Worm (Caenorhabditis elegans) whole organism, L3 larva: ENCODE data around the gene hst-3.2.

ENCODE experiments used
- ama-1 ChIP-seq: fragments of 150-350 bp; optimal IDR thresholded peaks from 2 replicates; lab custom pipeline; 2018
- egl-5 ChIP-seq: fragments of 150-350 bp; optimal IDR thresholded peaks from 2 replicates; lab custom pipeline; 2017; ENCODE audit warnings: missing biosample characterization, missing genetic modification reagents, missing genetic modification characterization, inconsistent platforms
- fkh-10 ChIP-seq: sonication (generic microtip); optimal IDR thresholded peaks from 2 replicates; lab custom pipeline; 2017; ENCODE audit warnings: missing biosample characterization, missing genetic modification reagents, missing genetic modification characterization
- fos-1 ChIP-seq: fragments of 150-350 bp; optimal IDR thresholded peaks from 2 replicates; lab custom pipeline; 2014; ENCODE audit warnings: missing biosample characterization, missing genetic modification characterization
- lin-39 ChIP-seq: fragments of 150-350 bp; optimal IDR thresholded peaks from 2 replicates; lab custom pipeline; 2018; ENCODE audit warnings: missing biosample characterization, missing genetic modification reagents, missing genetic modification characterization
- nfya-1 ChIP-seq: sonication (generic microtip); optimal IDR thresholded peaks from 2 replicates; lab custom pipeline; 2017; ENCODE audit warnings: missing genetic modification characterization, mild to moderate bottlenecking, missing compliant biosample characterization, antibody characterized with exemption, moderate library complexity; ENCODE audit not compliant: insufficient read depth
- nhr-12 ChIP-seq: fragments of 150-350 bp; optimal IDR thresholded peaks from 2 replicates; lab custom pipeline; 2014; ENCODE audit warnings: missing biosample characterization, missing genetic modification characterization
- nhr-28 ChIP-seq: fragments of 150-350 bp; optimal IDR thresholded peaks from 2 replicates; lab custom pipeline; 2014; ENCODE audit warnings: missing biosample characterization, missing genetic modification characterization
- nhr-76 ChIP-seq: fragments of 150-350 bp; sonication (generic microtip); optimal IDR thresholded peaks from 5 replicates; lab custom pipeline; 2014; ENCODE audit warnings: missing biosample characterization, missing genetic modification characterization
- nhr-77 ChIP-seq: fragments of 150-350 bp; optimal IDR thresholded peaks from 2 replicates; lab custom pipeline; 2014; ENCODE audit warnings: missing biosample characterization, missing genetic modification characterization
- pha-4 ChIP-seq: fragments of 150-350 bp; optimal IDR thresholded peaks from 2 replicates; lab custom pipeline; 2014; ENCODE audit warnings: missing biosample characterization, missing genetic modification reagents, missing genetic modification characterization
- sea-2 ChIP-seq: fragments of 150-350 bp; sonication (generic microtip); optimal IDR thresholded peaks from 4 replicates; lab custom pipeline; 2014; ENCODE audit warnings: missing biosample characterization, missing genetic modification reagents, missing genetic modification characterization
- snpc-4 ChIP-seq: fragments of 150-350 bp; optimal IDR thresholded peaks from 2 replicates; lab custom pipeline; 2014; ENCODE audit warnings: missing biosample characterization, missing genetic modification characterization
- ztf-11 ChIP-seq: fragments of 150-350 bp; optimal IDR thresholded peaks from 2 replicates; lab custom pipeline; 2014; ENCODE audit warnings: missing biosample characterization, missing genetic modification characterization

ce11 chrX:2966252-2966651 is 42.5 kb upstream of the hst-3.2 start:
- TF ChIP-seq ztf-11 (no peak), nhr-28 (tag; lab: Kevin White, UChicago) (no peak), ama-1 (lab: Kevin White, UChicago) (no peak), nhr-12 (tag; lab: Kevin White, UChicago) (no peak), fos-1 (no peak), fkh-10 (GFP tag; lab: Kevin White, UChicago) (no peak), nhr-77 (no peak), lin-39 (tag; lab: Kevin White, UChicago) (no peak), sea-2 (no peak), nhr-76 (no peak), snpc-4 (no peak), pha-4 (tag; lab: Kevin White, UChicago) (peak; percentile 62), nfya-1 (tag; lab: Kevin White, UChicago) (no peak), egl-5 (tag; lab: Kevin White, UChicago) (no peak)
